Fruit fly (Drosophila melanogaster) whole organism, embryonic: ENCODE results near the gene CG42553.

Source experiments
- B-H1 ChIP-seq: fragments of 200-800 bp; sonication (Bioruptor generic); IDR thresholded peaks from 3 replicates; pipeline ENCODE4 v1.3.6; 2022; ENCODE audit warnings: missing biosample characterization, missing genetic modification characterization
- CG10366 ChIP-seq: fragments of 200-800 bp; sonication (Bioruptor generic); IDR thresholded peaks from 2 replicates; pipeline ENCODE4 v1.3.6; 2022; ENCODE audit warnings: missing biosample characterization, missing genetic modification characterization
- CG10979 ChIP-seq: fragments of 200-800 bp; sonication (Bioruptor generic); optimal IDR thresholded peaks from 2 replicates; lab custom pipeline; 2018; ENCODE audit warnings: missing biosample characterization, mild to moderate bottlenecking, missing genetic modification characterization, moderate library complexity
- CG11093 ChIP-seq: fragments of 200-800 bp; sonication (Bioruptor generic); IDR thresholded peaks from 3 replicates; pipeline ENCODE4 v1.3.6; 2022; ENCODE audit warnings: missing biosample characterization, missing genetic modification characterization
- CG11560 ChIP-seq: fragments of 200-800 bp; sonication (Bioruptor generic); IDR thresholded peaks from 3 replicates; pipeline ENCODE4 v1.3.6; 2022; ENCODE audit warnings: missing biosample characterization, missing genetic modification characterization
- CG12659 ChIP-seq: fragments of 200-800 bp; sonication (Bioruptor generic); optimal IDR thresholded peaks from 3 replicates; lab custom pipeline; 2017; ENCODE audit warnings: mild to moderate bottlenecking, missing biosample characterization, missing genetic modification reagents, missing genetic modification characterization
- CG16779 ChIP-seq: fragments of 200-800 bp; sonication (Bioruptor generic); IDR thresholded peaks from 2 replicates; pipeline ENCODE4 v1.3.6; 2022; ENCODE audit warnings: missing biosample characterization, missing genetic modification characterization
- CG17359 ChIP-seq: fragments of 200-800 bp; sonication (Bioruptor generic); optimal IDR thresholded peaks from 3 replicates; lab custom pipeline; 2018; ENCODE audit warnings: missing biosample characterization, mild to moderate bottlenecking, missing genetic modification characterization, moderate library complexity
- CG17612 ChIP-seq: fragments of 200-800 bp; sonication (Bioruptor generic); IDR thresholded peaks from 2 replicates; pipeline ENCODE4 v1.3.6; 2022; ENCODE audit warnings: missing biosample characterization, missing genetic modification characterization
- CG17912 ChIP-seq: fragments of 200-800 bp; sonication (Bioruptor generic); optimal IDR thresholded peaks from 2 replicates; lab custom pipeline; 2018; ENCODE audit warnings: missing biosample characterization, mild to moderate bottlenecking, missing genetic modification characterization
- CG18599 ChIP-seq: fragments of 200-800 bp; sonication (Bioruptor generic); optimal IDR thresholded peaks from 3 replicates; lab custom pipeline; 2017; ENCODE audit warnings: missing biosample characterization, missing genetic modification characterization, mild to moderate bottlenecking, moderate library complexity, missing genetic modification reagents
- CG2116 ChIP-seq: fragments of 200-800 bp; sonication (Bioruptor generic); optimal IDR thresholded peaks from 3 replicates; lab custom pipeline; 2018; ENCODE audit warnings: missing biosample characterization, mild to moderate bottlenecking, missing genetic modification characterization
- CG2120 ChIP-seq: fragments of 200-800 bp; sonication (Bioruptor generic); optimal IDR thresholded peaks from 3 replicates; lab custom pipeline; 2016; ENCODE audit warnings: missing biosample characterization, missing genetic modification characterization
- CG2712 ChIP-seq: fragments of 200-800 bp; optimal IDR thresholded peaks from 3 replicates; lab custom pipeline; 2019; ENCODE audit warnings: missing biosample characterization, mild to moderate bottlenecking, missing genetic modification characterization, moderate library complexity
- CG31224 ChIP-seq: fragments of 200-800 bp; sonication (Bioruptor generic); IDR thresholded peaks from 2 replicates; pipeline ENCODE4 v1.3.6; 2022; ENCODE audit warnings: missing biosample characterization, missing genetic modification characterization
- CG31441 ChIP-seq: fragments of 200-800 bp; sonication (Bioruptor generic); IDR thresholded peaks from 2 replicates; pipeline ENCODE4 v1.3.6; 2022; ENCODE audit warnings: missing biosample characterization, missing genetic modification characterization
- CG34376 ChIP-seq: fragments of 200-800 bp; sonication (Bioruptor generic); optimal IDR thresholded peaks from 2 replicates; lab custom pipeline; 2018; ENCODE audit warnings: missing biosample characterization, mild to moderate bottlenecking, missing genetic modification characterization
- CG34422 ChIP-seq: fragments of 200-800 bp; sonication (Bioruptor generic); IDR thresholded peaks from 3 replicates; pipeline ENCODE4 v1.3.6; 2022; ENCODE audit warnings: missing biosample characterization, missing genetic modification characterization
- CG4404 ChIP-seq: fragments of 200-800 bp; sonication (Bioruptor generic); IDR thresholded peaks from 2 replicates; pipeline ENCODE4 v1.3.6; 2022; ENCODE audit warnings: missing biosample characterization, missing genetic modification characterization
- CG9817 ChIP-seq: fragments of 200-800 bp; sonication (Bioruptor generic); optimal IDR thresholded peaks from 2 replicates; lab custom pipeline; 2018; ENCODE audit warnings: missing biosample characterization, mild to moderate bottlenecking, missing genetic modification characterization, moderate library complexity
- Chrac-16 ChIP-seq: fragments of 200-800 bp; sonication (Bioruptor generic); optimal IDR thresholded peaks from 3 replicates; lab custom pipeline; 2016; ENCODE audit warnings: missing biosample characterization, missing genetic modification characterization
- Dad ChIP-seq: fragments of 200-800 bp; sonication (Bioruptor generic); optimal IDR thresholded peaks from 3 replicates; lab custom pipeline; 2016; ENCODE audit warnings: missing biosample characterization, missing genetic modification characterization
- Dll ChIP-seq: fragments of 200-800 bp; sonication (Bioruptor generic); IDR thresholded peaks from 4 replicates; pipeline ENCODE4 v1.3.6; 2022; ENCODE audit warnings: missing biosample characterization, missing genetic modification characterization; ENCODE audit not compliant: partially characterized antibody
- GATAe ChIP-seq: fragments of 200-800 bp; sonication (Bioruptor generic); conservative IDR thresholded peaks from 2 replicates; pipeline ENCODE4 v1.3.6; 2022; ENCODE audit warnings: missing biosample characterization, missing genetic modification characterization
- MBD-R2 ChIP-seq: fragments of 200-800 bp; sonication (Bioruptor generic); IDR thresholded peaks from 2 replicates; pipeline ENCODE4 v1.3.6; 2022; ENCODE audit warnings: missing biosample characterization, missing genetic modification characterization
- Max ChIP-seq: fragments of 200-800 bp; sonication (Bioruptor generic); optimal IDR thresholded peaks from 2 replicates; lab custom pipeline; 2016; ENCODE audit warnings: missing biosample characterization, mild to moderate bottlenecking, missing genetic modification characterization
- Nf-YB ChIP-seq: fragments of 200-800 bp; sonication (Bioruptor generic); optimal IDR thresholded peaks from 3 replicates; lab custom pipeline; 2019; ENCODE audit warnings: missing biosample characterization, mild to moderate bottlenecking, missing genetic modification characterization, moderate library complexity
- Pdp1 ChIP-seq, 2 experiments: fragments of 200-800 bp; sonication (Bioruptor generic); optimal IDR thresholded peaks; 3 replicates each; lab custom pipeline; 2016; ENCODE audit warnings: missing biosample characterization in 2 of 2, missing genetic modification characterization in 2 of 2, mild to moderate bottlenecking in 1 of 2, moderate library complexity in 1 of 2
- Poxn ChIP-seq: fragments of 200-800 bp; sonication (Bioruptor generic); IDR thresholded peaks from 2 replicates; pipeline ENCODE4 v1.3.6; 2022; ENCODE audit warnings: missing biosample characterization, missing genetic modification characterization
- Sox102F ChIP-seq: fragments of 200-800 bp; sonication (Bioruptor generic); optimal IDR thresholded peaks from 2 replicates; lab custom pipeline; 2018; ENCODE audit warnings: missing biosample characterization, mild to moderate bottlenecking, missing genetic modification characterization, moderate library complexity
- caup ChIP-seq: fragments of 200-800 bp; sonication (Bioruptor generic); optimal IDR thresholded peaks from 3 replicates; lab custom pipeline; 2017; ENCODE audit warnings: missing biosample characterization, mild to moderate bottlenecking, missing genetic modification characterization, moderate library complexity; ENCODE audit not compliant: severe bottlenecking
- chinmo ChIP-seq: fragments of 200-800 bp; sonication (Bioruptor generic); IDR thresholded peaks from 4 replicates; pipeline ENCODE4 v1.3.6; 2022; ENCODE audit warnings: missing biosample characterization, missing genetic modification characterization; ENCODE audit not compliant: partially characterized antibody
- en ChIP-seq: fragments of 200-800 bp; sonication (Bioruptor generic); optimal IDR thresholded peaks from 2 replicates; lab custom pipeline; 2016; ENCODE audit warnings: missing biosample characterization, missing genetic modification characterization
- exex ChIP-seq: fragments of 200-800 bp; sonication (Bioruptor generic); optimal IDR thresholded peaks from 4 replicates; lab custom pipeline; 2018; ENCODE audit warnings: missing biosample characterization, mild to moderate bottlenecking, missing genetic modification characterization, moderate library complexity
- fd64A ChIP-seq: fragments of 200-800 bp; sonication (Bioruptor generic); optimal IDR thresholded peaks from 3 replicates; lab custom pipeline; 2018; ENCODE audit warnings: missing biosample characterization, mild to moderate bottlenecking, missing genetic modification characterization
- fd96Cb ChIP-seq: fragments of 200-800 bp; sonication (Bioruptor generic); optimal IDR thresholded peaks from 2 replicates; lab custom pipeline; 2018; ENCODE audit warnings: missing biosample characterization, mild to moderate bottlenecking, missing genetic modification characterization, moderate library complexity
- gcm2 ChIP-seq: fragments of 200-800 bp; sonication (Bioruptor generic); optimal IDR thresholded peaks from 2 replicates; lab custom pipeline; 2016; ENCODE audit warnings: missing biosample characterization, missing genetic modification characterization
- grau ChIP-seq: fragments of 200-800 bp; optimal IDR thresholded peaks from 3 replicates; lab custom pipeline; 2019; ENCODE audit warnings: missing biosample characterization, mild to moderate bottlenecking, missing genetic modification characterization, moderate library complexity
- lab ChIP-seq: fragments of 200-800 bp; sonication (Bioruptor generic); optimal IDR thresholded peaks from 3 replicates; lab custom pipeline; 2017; ENCODE audit warnings: missing biosample characterization, missing genetic modification characterization, mild to moderate bottlenecking, moderate library complexity, missing genetic modification reagents
- mirr ChIP-seq: fragments of 200-800 bp; sonication (Bioruptor generic); optimal IDR thresholded peaks from 3 replicates; lab custom pipeline; 2018; ENCODE audit warnings: missing biosample characterization, mild to moderate bottlenecking, missing genetic modification characterization
- org-1 ChIP-seq: fragments of 200-800 bp; sonication (Bioruptor generic); optimal IDR thresholded peaks from 2 replicates; lab custom pipeline; 2017; ENCODE audit warnings: missing biosample characterization, missing genetic modification characterization
- scrt ChIP-seq: fragments of 200-800 bp; sonication (Bioruptor generic); optimal IDR thresholded peaks from 2 replicates; lab custom pipeline; 2018; ENCODE audit warnings: missing biosample characterization, mild to moderate bottlenecking, missing genetic modification characterization, moderate library complexity
- sd ChIP-seq: fragments of 200-800 bp; sonication (Bioruptor generic); optimal IDR thresholded peaks from 3 replicates; lab custom pipeline; 2018; ENCODE audit warnings: missing biosample characterization, mild to moderate bottlenecking, missing genetic modification characterization, moderate library complexity
- sisA ChIP-seq: fragments of 200-800 bp; sonication (Bioruptor generic); IDR thresholded peaks from 2 replicates; pipeline ENCODE4 v1.3.6; 2022; ENCODE audit warnings: missing biosample characterization, missing genetic modification characterization
- slp2 ChIP-seq: fragments of 200-800 bp; sonication (Bioruptor generic); optimal IDR thresholded peaks from 2 replicates; lab custom pipeline; 2016; ENCODE audit warnings: missing biosample characterization, missing genetic modification characterization
- sqz ChIP-seq: fragments of 200-800 bp; sonication (Bioruptor generic); optimal IDR thresholded peaks from 3 replicates; lab custom pipeline; 2018; ENCODE audit warnings: missing biosample characterization, mild to moderate bottlenecking, missing genetic modification characterization
- stc ChIP-seq: fragments of 200-800 bp; sonication (Bioruptor generic); IDR thresholded peaks from 2 replicates; pipeline ENCODE4 v1.3.6; 2022; ENCODE audit warnings: missing biosample characterization, missing genetic modification characterization
- sug ChIP-seq: fragments of 200-800 bp; optimal IDR thresholded peaks from 2 replicates; lab custom pipeline; 2019; ENCODE audit warnings: missing biosample characterization, mild to moderate bottlenecking, missing genetic modification characterization, moderate library complexity
- tap ChIP-seq: fragments of 200-800 bp; optimal IDR thresholded peaks from 3 replicates; lab custom pipeline; 2019; ENCODE audit warnings: missing biosample characterization, mild to moderate bottlenecking, missing genetic modification characterization, moderate library complexity
- twi ChIP-seq: fragments of 200-800 bp; optimal IDR thresholded peaks from 2 replicates; lab custom pipeline; 2019; ENCODE audit warnings: missing biosample characterization, mild to moderate bottlenecking, missing genetic modification characterization, moderate library complexity
- vnd ChIP-seq: fragments of 200-800 bp; sonication (Bioruptor generic); IDR thresholded peaks from 3 replicates; pipeline ENCODE4 v1.3.6; 2022; ENCODE audit warnings: missing biosample characterization, missing genetic modification characterization; ENCODE audit not compliant: partially characterized antibody

The CG42553 gene

DNA sequence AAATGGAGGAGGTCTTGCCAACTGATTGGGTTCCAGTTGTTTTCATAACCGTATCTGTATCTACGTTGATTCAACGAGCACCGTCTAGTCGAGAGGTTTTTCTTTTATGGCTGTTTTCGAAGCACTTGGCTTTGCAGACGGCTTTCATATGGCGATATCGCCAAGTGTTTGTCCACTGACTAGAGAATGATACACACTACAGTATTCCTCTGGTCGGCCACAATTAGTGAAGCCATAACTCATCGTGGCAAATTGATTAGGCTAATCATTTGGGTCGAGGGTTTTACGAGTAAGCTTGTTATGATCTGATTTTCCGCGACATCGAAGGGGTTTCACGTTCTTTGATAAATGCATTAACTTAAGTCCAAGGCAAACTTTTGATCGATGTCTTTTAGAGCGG lies 42.8 kb downstream of the CG42553 start:
- TF ChIP-seq gcm2 (no peak), B-H1 (GFP tag; lab: Robert Waterston, UW) (no peak), mirr (peak; percentile 83), CG17612 (GFP tag; lab: Robert Waterston, UW) (no peak), GATAe (GFP tag; lab: Robert Waterston, UW) (peak; percentile 46; the same call in 1 of the 2 replicates), stc (GFP tag; lab: Robert Waterston, UW) (0 out of 2 replicates have a peak, but pooled peaks have one; percentile 18), CG2116 (no peak), CG17359 (tag; lab: Kevin White, UChicago) (no peak), Dad (GFP tag; lab: Kevin White, UChicago) (no peak), CG34376 (GFP tag; lab: Kevin White, UChicago) (peak; percentile 85), fd64A (GFP tag; lab: Kevin White, UChicago) (no peak), CG12659 (GFP tag; lab: Kevin White, UChicago) (no peak), CG11093 (GFP tag; lab: Robert Waterston, UW) (no peak), sug (tag; lab: Kevin White, UChicago) (peak; percentile 84), CG9817 (no peak), Chrac-16 (GFP tag; lab: Kevin White, UChicago) (no peak), Dll (no peak), sisA (GFP tag; lab: Robert Waterston, UW) (no peak), CG31441 (GFP tag; lab: Robert Waterston, UW) (no peak), scrt (GFP tag; lab: Kevin White, UChicago) (no peak), chinmo (GFP tag; lab: Robert Waterston, UW) (0 out of 4 replicates have a peak, but pooled peaks have one; percentile 5), slp2 (GFP tag; lab: Kevin White, UChicago) (no peak), exex (tag; lab: Kevin White, UChicago) (peak; percentile 93), CG11560 (tag; lab: Robert Waterston, UW) (no peak), Max (GFP tag; lab: Kevin White, UChicago) (no peak), CG2712 (no peak), CG34422 (GFP tag; lab: Robert Waterston, UW) (no peak), Poxn (GFP tag; lab: Robert Waterston, UW) (no peak), CG18599 (GFP tag; lab: Kevin White, UChicago) (peak; percentile 25), en (no peak), sd (no peak), grau (no peak), MBD-R2 (GFP tag; lab: Robert Waterston, UW) (no peak), CG10979 (no peak), CG4404 (no peak), twi (no peak), Pdp1 (GFP tag; optimal IDR thresholded peaks at IDR 0.05; lab: Kevin White, UChicago) (no peak), CG10366 (no peak), Sox102F (GFP tag; lab: Kevin White, UChicago) (no peak), CG17912 (GFP tag; lab: Kevin White, UChicago) (peak; percentile 14), fd96Cb (tag; lab: Kevin White, UChicago) (no peak), vnd (peak; percentile 55; the same call in 2 of the 3 replicates), Nf-YB (GFP tag; lab: Kevin White, UChicago) (no peak), org-1 (GFP tag; lab: Kevin White, UChicago) (no peak), CG16779 (0 out of 2 replicates have a peak, but pooled peaks have one; percentile 15), sqz (no peak), CG31224 (GFP tag; lab: Robert Waterston, UW) (no peak), tap (tag; lab: Kevin White, UChicago) (no peak), CG2120 (no peak), lab (GFP tag; lab: Kevin White, UChicago) (peak; percentile 62), caup (GFP tag; lab: Kevin White, UChicago) (no peak)
